Worm (Caenorhabditis elegans) whole organism, L2 larva: ENCODE results near the gene cky-1.

Experiments used
- C34F6.9 ChIP-seq: fragments of 150-350 bp; optimal IDR thresholded peaks from 2 replicates; lab custom pipeline; 2014; ENCODE audit warnings: missing biosample characterization, missing genetic modification characterization
- F13H6.1 ChIP-seq: sonication (generic microtip); optimal IDR thresholded peaks from 2 replicates; lab custom pipeline; 2016; ENCODE audit warnings: missing genetic modification characterization, missing compliant biosample characterization
- R02D3.7 ChIP-seq: fragments of 150-350 bp; optimal IDR thresholded peaks from 2 replicates; lab custom pipeline; 2014; ENCODE audit warnings: missing biosample characterization, missing genetic modification characterization
- Y55F3AM.14 ChIP-seq: fragments of 200-800 bp; sonication (Bioruptor generic); optimal IDR thresholded peaks from 2 replicates; lab custom pipeline; 2018; ENCODE audit warnings: mild to moderate bottlenecking, missing genetic modification characterization, missing compliant biosample characterization
- alr-1 ChIP-seq: fragments of 150-350 bp; optimal IDR thresholded peaks from 2 replicates; lab custom pipeline; 2014; ENCODE audit warnings: missing biosample characterization, missing genetic modification characterization
- ama-1 ChIP-seq: fragments of 150-350 bp; optimal IDR thresholded peaks from 2 replicates; lab custom pipeline; 2018; ENCODE audit warnings: inconsistent platforms
- ceh-16 ChIP-seq: fragments of 150-350 bp; optimal IDR thresholded peaks from 2 replicates; lab custom pipeline; 2014; ENCODE audit warnings: missing biosample characterization, missing genetic modification characterization
- ceh-82 ChIP-seq: fragments of 150-350 bp; optimal IDR thresholded peaks from 2 replicates; lab custom pipeline; 2014; ENCODE audit warnings: missing biosample characterization, missing genetic modification characterization
- crh-2 ChIP-seq: sonication (generic microtip); optimal IDR thresholded peaks from 2 replicates; lab custom pipeline; 2017; ENCODE audit warnings: missing biosample characterization, missing genetic modification characterization
- dmd-4 ChIP-seq: sonication (generic microtip); optimal IDR thresholded peaks from 2 replicates; lab custom pipeline; 2017; ENCODE audit warnings: missing biosample characterization, missing genetic modification characterization
- egl-27 ChIP-seq: sonication (generic microtip); optimal IDR thresholded peaks from 3 replicates; lab custom pipeline; 2017; ENCODE audit warnings: missing biosample characterization, missing genetic modification reagents, missing genetic modification characterization
- elt-1 ChIP-seq: fragments of 150-350 bp; optimal IDR thresholded peaks from 2 replicates; lab custom pipeline; 2014; ENCODE audit warnings: missing biosample characterization, missing genetic modification characterization
- gmeb-1 ChIP-seq: fragments of 150-350 bp; optimal IDR thresholded peaks from 2 replicates; lab custom pipeline; 2014; ENCODE audit warnings: missing biosample characterization, missing genetic modification characterization
- lin-11 ChIP-seq: fragments of 150-350 bp; sonication (generic microtip); optimal IDR thresholded peaks from 2 replicates; lab custom pipeline; 2014; ENCODE audit warnings: missing biosample characterization, missing genetic modification characterization, inconsistent platforms, mixed read lengths
- lin-13 ChIP-seq: fragments of 150-350 bp; optimal IDR thresholded peaks from 2 replicates; lab custom pipeline; 2014; ENCODE audit warnings: missing biosample characterization, missing genetic modification reagents, missing genetic modification characterization
- lin-39 ChIP-seq: fragments of 150-350 bp; optimal IDR thresholded peaks from 2 replicates; lab custom pipeline; 2014; ENCODE audit warnings: missing biosample characterization, missing genetic modification reagents, missing genetic modification characterization
- mab-5 ChIP-seq: fragments of 150-350 bp; optimal IDR thresholded peaks from 2 replicates; lab custom pipeline; 2014; ENCODE audit warnings: missing biosample characterization, missing genetic modification characterization
- mbf-1 ChIP-seq: sonication (generic microtip); optimal IDR thresholded peaks from 2 replicates; lab custom pipeline; 2017; ENCODE audit warnings: missing biosample characterization, missing genetic modification characterization
- mdl-1 ChIP-seq, 2 experiments: fragments of 150-350 bp in 1 of 2; sonication (generic microtip) in 1 of 2; optimal IDR thresholded peaks; 2 replicates each; lab custom pipeline; 2017; ENCODE audit warnings: missing biosample characterization in 2 of 2, missing genetic modification characterization in 2 of 2
- nhr-10 ChIP-seq: sonication (generic microtip); optimal IDR thresholded peaks from 2 replicates; lab custom pipeline; 2017; ENCODE audit warnings: missing biosample characterization, missing genetic modification characterization
- nhr-11 ChIP-seq: fragments of 150-350 bp; optimal IDR thresholded peaks from 2 replicates; lab custom pipeline; 2014; ENCODE audit warnings: missing biosample characterization, missing genetic modification characterization
- nhr-12 ChIP-seq: fragments of 150-350 bp; optimal IDR thresholded peaks from 2 replicates; lab custom pipeline; 2014; ENCODE audit warnings: missing biosample characterization, missing genetic modification characterization
- nhr-129 ChIP-seq: fragments of 150-350 bp; optimal IDR thresholded peaks from 2 replicates; lab custom pipeline; 2014; ENCODE audit warnings: missing biosample characterization, missing genetic modification characterization
- nhr-21 ChIP-seq: fragments of 150-350 bp; optimal IDR thresholded peaks from 2 replicates; lab custom pipeline; 2014; ENCODE audit warnings: missing biosample characterization, missing genetic modification characterization
- nhr-23 ChIP-seq: fragments of 150-350 bp; optimal IDR thresholded peaks from 2 replicates; lab custom pipeline; 2014; ENCODE audit warnings: missing biosample characterization, missing genetic modification reagents, missing genetic modification characterization
- nhr-237 ChIP-seq: fragments of 150-350 bp; optimal IDR thresholded peaks from 2 replicates; lab custom pipeline; 2014; ENCODE audit warnings: missing biosample characterization, missing genetic modification characterization
- nhr-25 ChIP-seq: fragments of 150-350 bp; sonication (generic microtip); optimal IDR thresholded peaks from 3 replicates; lab custom pipeline; 2014; ENCODE audit warnings: missing biosample characterization, missing genetic modification characterization
- nhr-77 ChIP-seq: fragments of 150-350 bp; optimal IDR thresholded peaks from 2 replicates; lab custom pipeline; 2014; ENCODE audit warnings: missing biosample characterization, missing genetic modification characterization
- peb-1 ChIP-seq: fragments of 150-350 bp; optimal IDR thresholded peaks from 2 replicates; lab custom pipeline; 2014; ENCODE audit warnings: missing biosample characterization, missing genetic modification characterization
- skn-1 ChIP-seq: sonication (generic microtip); optimal IDR thresholded peaks from 2 replicates; lab custom pipeline; 2017; ENCODE audit warnings: missing biosample characterization, missing genetic modification characterization
- sma-3 ChIP-seq: sonication (generic microtip); optimal IDR thresholded peaks from 2 replicates; lab custom pipeline; 2016; ENCODE audit warnings: missing genetic modification reagents, missing genetic modification characterization, missing compliant biosample characterization
- sma-9 ChIP-seq, 2 experiments: fragments of 150-350 bp in 1 of 2; sonication (generic microtip) in 1 of 2; optimal IDR thresholded peaks; 2 replicates each; lab custom pipeline; 2014 to 2016; ENCODE audit warnings: missing genetic modification characterization in 2 of 2, mild to moderate bottlenecking in 1 of 2, missing biosample characterization in 1 of 2, missing compliant biosample characterization in 1 of 2, missing genetic modification reagents in 1 of 2, moderate library complexity in 1 of 2
- unc-39 ChIP-seq: fragments of 150-350 bp; optimal IDR thresholded peaks from 2 replicates; lab custom pipeline; 2014; ENCODE audit warnings: missing biosample characterization, missing genetic modification characterization
- unc-62 ChIP-seq: fragments of 150-350 bp; optimal IDR thresholded peaks from 2 replicates; lab custom pipeline; 2014; ENCODE audit warnings: missing biosample characterization, missing genetic modification reagents, missing genetic modification characterization
- zag-1 ChIP-seq: fragments of 150-350 bp; optimal IDR thresholded peaks from 2 replicates; lab custom pipeline; 2014; ENCODE audit warnings: missing biosample characterization, missing genetic modification characterization
- ztf-1 ChIP-seq: fragments of 200-800 bp; sonication (Bioruptor generic); conservative IDR thresholded peaks from 2 replicates; pipeline ENCODE4 v1.3.6; 2022; ENCODE audit warnings: missing genetic modification characterization, missing compliant biosample characterization
- ztf-11 ChIP-seq: sonication (generic microtip); optimal IDR thresholded peaks from 2 replicates; lab custom pipeline; 2017; ENCODE audit warnings: missing biosample characterization, missing genetic modification characterization
- ztf-4 ChIP-seq: fragments of 150-350 bp; optimal IDR thresholded peaks from 2 replicates; lab custom pipeline; 2014; ENCODE audit warnings: missing biosample characterization, missing genetic modification characterization

The cky-1 gene

ce11 chrV:12704077-12704476 is 32.4 kb upstream of the cky-1 start, which contains the start of gene R11D1.1:
R11D1.1 (plus strand) TSS chrV:12704377.
- TF ChIP-seq nhr-21, result no peak
- TF ChIP-seq nhr-23 (tag; lab: Kevin White, UChicago), result no peak
- TF ChIP-seq unc-62 (GFP tag; lab: Kevin White, UChicago), result no peak
- TF ChIP-seq zag-1, result no peak
- TF ChIP-seq ceh-16 (tag; lab: Kevin White, UChicago), result no peak
- no peak for TF ChIP-seq dmd-4 (tag; lab: Kevin White, UChicago)
- no peak for TF ChIP-seq nhr-237
- no peak for TF ChIP-seq elt-1 (tag; lab: Kevin White, UChicago)
- no peak for TF ChIP-seq nhr-77
- TF ChIP-seq nhr-129 (tag; lab: Kevin White, UChicago), result no peak
- TF ChIP-seq crh-2 (tag; lab: Kevin White, UChicago), result no peak
- TF ChIP-seq lin-39 (tag; lab: Kevin White, UChicago), result no peak

ce11 chrV:12706511-12706910 is 30.0 kb upstream of the cky-1 start:
- TF ChIP-seq R02D3.7 (tag; lab: Kevin White, UChicago) (no peak), egl-27 (tag; lab: Kevin White, UChicago) (no peak), sma-9 (GFP tag; optimal IDR thresholded peaks at IDR 0.05; lab: Kevin White, UChicago) (no peak), sma-9 (tag; optimal IDR thresholded peaks at IDR 0.05; lab: Kevin White, UChicago) (no peak), sma-3 (no peak), dmd-4 (tag; lab: Kevin White, UChicago) (no peak), F13H6.1 (tag; lab: Kevin White, UChicago) (no peak), nhr-25 (tag; lab: Kevin White, UChicago) (no peak)

- TF ChIP-seq nhr-10, result no peak
- no peak for TF ChIP-seq nhr-21
- TF ChIP-seq ztf-11 (tag; lab: Kevin White, UChicago), result no peak
- no peak for TF ChIP-seq lin-39 (tag; lab: Kevin White, UChicago)
- TF ChIP-seq F13H6.1 (tag; lab: Kevin White, UChicago), result no peak
- TF ChIP-seq R02D3.7 (tag; lab: Kevin White, UChicago), result no peak
- no peak for TF ChIP-seq crh-2 (tag; lab: Kevin White, UChicago)
- TF ChIP-seq nhr-12 (tag; lab: Kevin White, UChicago), result no peak
- TF ChIP-seq nhr-11 (tag; lab: Kevin White, UChicago), result no peak
- no peak for TF ChIP-seq alr-1 (tag; lab: Kevin White, UChicago)
- no peak for TF ChIP-seq mab-5 (tag; lab: Kevin White, UChicago)
- TF ChIP-seq gmeb-1 (tag; lab: Kevin White, UChicago), result no peak
- TF ChIP-seq ama-1 (lab: Kevin White, UChicago), result no peak
- no peak for TF ChIP-seq sma-9 (GFP tag; optimal IDR thresholded peaks at IDR 0.05; lab: Kevin White, UChicago)
- no peak for TF ChIP-seq sma-9 (tag; optimal IDR thresholded peaks at IDR 0.05; lab: Kevin White, UChicago)
- no peak for TF ChIP-seq nhr-77
- no peak for TF ChIP-seq Y55F3AM.14
- no peak for TF ChIP-seq egl-27 (tag; lab: Kevin White, UChicago)
- no peak for TF ChIP-seq unc-39 (tag; lab: Kevin White, UChicago)
- TF ChIP-seq, all 48 proteins: peak for 0
Measured at ce11 chrV:12708305-12708704, 28.2 kb upstream of the cky-1 start, which contains the start of gene R11D1.2. R11D1.2 (plus strand) TSS chrV:12708605.

ce11 chrV:12711999-12712398 is 24.5 kb upstream of the cky-1 start, which contains the start of gene R11D1.3:
R11D1.3 (minus strand) TSS chrV:12712099.
- TF ChIP-seq gmeb-1 (tag; lab: Kevin White, UChicago) (no peak), mdl-1 (tag; optimal IDR thresholded peaks at IDR 0.05; lab: Kevin White, UChicago) (no peak), ztf-4 (no peak), C34F6.9 (tag; lab: Kevin White, UChicago) (no peak), lin-13 (GFP tag; lab: Kevin White, UChicago) (no peak), ztf-1 (GFP tag; lab: Robert Waterston, UW) (no peak)

ce11 chrV:12714120-12714519 is 22.4 kb upstream of the cky-1 start, which contains the start of gene R11D1.4:
R11D1.4 (minus strand) TSS chrV:12714220.
- TF ChIP-seq sma-3 (no peak), skn-1 (tag; lab: Kevin White, UChicago) (no peak), nhr-21 (no peak), unc-39 (tag; lab: Kevin White, UChicago) (no peak), alr-1 (tag; lab: Kevin White, UChicago) (no peak), sma-9 (GFP tag; optimal IDR thresholded peaks at IDR 0.05; lab: Kevin White, UChicago) (no peak), sma-9 (tag; optimal IDR thresholded peaks at IDR 0.05; lab: Kevin White, UChicago) (no peak), peb-1 (no peak), ztf-4 (no peak), gmeb-1 (tag; lab: Kevin White, UChicago) (no peak), unc-62 (GFP tag; lab: Kevin White, UChicago) (no peak), mbf-1 (tag; lab: Kevin White, UChicago) (no peak), ceh-82 (tag; lab: Kevin White, UChicago) (no peak), dmd-4 (tag; lab: Kevin White, UChicago) (no peak), zag-1 (no peak), F13H6.1 (tag; lab: Kevin White, UChicago) (no peak), mdl-1 (tag; optimal IDR thresholded peaks at IDR 0.05; lab: Kevin White, UChicago) (no peak), lin-11 (no peak), nhr-77 (no peak), nhr-25 (tag; lab: Kevin White, UChicago) (no peak), ceh-16 (tag; lab: Kevin White, UChicago) (no peak)
